Worm (Caenorhabditis elegans) whole organism, mixed stage, embryonic: Measurements from ENCODE around the gene idpp-15.

ENCODE experiments used
- mab-5 ChIP-seq: fragments of 150-350 bp; optimal IDR thresholded peaks from 2 replicates; lab custom pipeline; 2014; ENCODE audit warnings: missing biosample characterization, missing genetic modification characterization
- nhr-237 ChIP-seq: fragments of 150-350 bp; optimal IDR thresholded peaks from 2 replicates; lab custom pipeline; 2014; ENCODE audit warnings: missing biosample characterization, missing genetic modification characterization
- nhr-28 ChIP-seq: fragments of 150-350 bp; optimal IDR thresholded peaks from 2 replicates; lab custom pipeline; 2014; ENCODE audit warnings: missing biosample characterization, missing genetic modification characterization

idpp-15 gene

DNA sequence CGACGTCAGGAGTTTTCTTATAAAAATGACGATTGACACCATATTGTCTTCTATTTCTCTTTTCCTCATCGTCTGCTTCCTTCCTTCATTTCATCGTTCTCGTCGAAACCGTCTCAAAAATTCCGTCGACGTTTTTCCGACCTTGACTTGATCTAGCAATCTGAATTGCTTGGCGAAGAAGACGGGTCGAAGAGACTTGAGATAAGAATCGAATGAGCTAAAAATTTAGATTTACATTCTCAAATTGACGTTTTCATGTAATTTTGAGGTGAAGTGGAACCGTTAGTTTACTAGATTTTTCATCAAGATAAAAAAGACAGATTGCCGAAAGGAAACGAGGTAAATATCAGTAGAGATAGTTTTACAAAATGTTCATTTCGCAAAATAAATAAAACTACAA, 52.7 kb downstream of the idpp-15 start:
- TF ChIP-seq mab-5 (tag; lab: Kevin White, UChicago) (no peak), nhr-237 (no peak), nhr-28 (tag; lab: Kevin White, UChicago) (no peak)
